Worm (Caenorhabditis elegans): ENCODE measurements around the gene F09F9.3.

The F09F9.3 gene

DNA sequence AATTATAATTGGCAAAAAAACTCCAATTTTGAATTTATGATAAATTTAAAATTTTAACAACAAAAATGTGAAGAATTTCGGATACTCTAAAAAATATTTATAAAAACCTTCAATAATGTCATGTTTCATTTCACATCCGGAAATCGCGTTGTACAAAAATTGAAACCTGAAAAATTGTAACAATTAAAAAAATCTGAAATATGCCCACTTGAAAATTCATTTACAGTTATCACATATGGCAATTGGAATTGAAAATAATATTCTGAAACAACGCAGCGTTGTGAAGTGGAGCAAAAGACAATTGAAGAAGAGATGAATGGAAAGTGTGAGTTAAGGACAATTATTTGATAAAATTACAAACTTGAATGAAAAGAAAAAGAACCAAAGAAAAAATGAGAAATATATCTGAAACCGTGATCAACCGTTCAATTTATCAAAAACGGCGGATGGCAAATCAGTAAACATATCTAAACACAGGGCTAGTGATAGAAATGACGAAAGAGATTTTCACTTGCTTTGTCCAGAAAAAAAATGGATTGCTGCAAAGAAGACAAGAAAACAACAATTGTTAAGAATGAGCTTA, 27.7 kb upstream of the F09F9.3 start (continued):
- TF ChIP-seq ekl-4 (GFP tag; IDR thresholded peaks at IDR 0.05), result 0 out of 2 replicates have a peak, but pooled peaks have one; percentile 15
- no peak for TF ChIP-seq lin-54 (GFP tag; optimal IDR thresholded peaks at IDR 0.05)
- TF ChIP-seq dpff-1 (tag; optimal IDR thresholded peaks at IDR 0.05), result peak; percentile 49
- TF ChIP-seq xnd-1 (tag; optimal IDR thresholded peaks at IDR 0.05), result no peak

DNA sequence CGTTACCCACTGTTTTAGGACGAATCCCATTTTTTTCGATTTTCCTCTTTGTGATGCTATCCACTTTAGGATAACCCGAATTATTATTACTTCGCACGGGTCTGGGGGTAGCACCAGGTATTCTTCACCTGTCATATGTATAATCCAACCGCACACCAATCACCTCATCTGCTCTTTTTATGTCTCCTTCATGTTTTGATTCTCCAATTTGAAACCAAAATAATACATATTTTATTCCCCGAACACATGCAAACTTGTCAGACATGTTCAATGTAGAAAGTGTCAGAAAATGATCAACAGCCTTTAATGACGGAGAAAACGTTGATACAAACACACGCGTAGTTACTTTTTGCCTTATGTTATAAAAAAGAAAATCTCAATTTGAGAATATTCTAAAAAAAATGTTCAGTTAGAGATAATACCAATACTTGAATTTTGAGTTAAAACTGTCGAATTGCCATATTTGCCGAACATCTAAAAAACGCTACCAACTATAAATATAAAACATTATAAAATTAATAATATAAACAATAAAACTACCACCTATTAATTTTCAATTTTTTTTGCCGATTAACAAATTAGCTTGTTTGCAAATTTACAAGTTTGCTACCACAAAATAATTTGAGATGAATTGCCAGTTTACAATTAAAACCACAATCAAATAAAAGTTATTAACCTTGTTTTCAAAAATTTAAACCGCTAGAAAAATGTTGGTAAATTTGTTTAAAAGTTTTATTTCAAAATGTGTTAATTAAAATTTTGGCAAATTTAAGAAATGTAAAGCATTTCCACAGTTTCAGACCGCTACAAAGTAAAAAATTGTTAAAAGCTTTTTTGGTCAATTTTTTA, 27.0 kb upstream of the F09F9.3 start:
- TF ChIP-seq K12H6.12 (tag; optimal IDR thresholded peaks at IDR 0.05) (peak; percentile 35), ama-1 (optimal IDR thresholded peaks at IDR 0.05) (peak; percentile 12), ama-1 (GFP tag; optimal IDR thresholded peaks at IDR 0.05) (no peak), cebp-1 (GFP tag; IDR thresholded peaks at IDR 0.05) (no peak), cebp-1 (tag; optimal IDR thresholded peaks at IDR 0.05) (peak; percentile 60), egrh-3 (GFP tag; IDR thresholded peaks at IDR 0.05) (no peak), unc-130 (GFP tag; optimal IDR thresholded peaks at IDR 0.05) (peak; percentile 6), nfyb-1 (GFP tag; IDR thresholded peaks at IDR 0.05) (peak; percentile 81), B0336.3 (GFP tag; IDR thresholded peaks at IDR 0.05) (peak; percentile 60), let-607 (tag; optimal IDR thresholded peaks at IDR 0.05) (peak; percentile 1 to 31), rcor-1 (GFP tag; IDR thresholded peaks at IDR 0.05) (no peak; the same call in 1 of the 2 replicates), ceh-79 (tag; optimal IDR thresholded peaks at IDR 0.05) (no peak), F52B5.7 (tag; optimal IDR thresholded peaks at IDR 0.05) (peak; percentile 44), T26A5.8 (tag; optimal IDR thresholded peaks at IDR 0.05) (no peak), Y53F4B.3 (GFP tag; IDR thresholded peaks at IDR 0.05) (no peak), athp-1 (tag; optimal IDR thresholded peaks at IDR 0.05) (peak; percentile 75), akir-1 (GFP tag; optimal IDR thresholded peaks at IDR 0.05) (no peak), F57A8.1 (GFP tag; optimal IDR thresholded peaks at IDR 0.05) (no peak), D2030.7 (GFP tag; IDR thresholded peaks at IDR 0.05) (no peak), F22D6.2 (tag; optimal IDR thresholded peaks at IDR 0.05) (no peak), tbp1 (GFP tag; optimal IDR thresholded peaks at IDR 0.05) (no peak), let-526 (GFP tag; IDR thresholded peaks at IDR 0.05) (0 out of 2 replicates have a peak, but pooled peaks have one; percentile 4), Y67H2A.10 (GFP tag; conservative IDR thresholded peaks at IDR 0.05) (no peak), rpc-1 (optimal IDR thresholded peaks at IDR 0.05) (no peak), rpc-1 (tag; optimal IDR thresholded peaks at IDR 0.05) (no peak), atf-7 (tag; optimal IDR thresholded peaks at IDR 0.05) (peak; percentile 59), Y56A3A.18 (GFP tag; IDR thresholded peaks at IDR 0.05) (no peak; the same call in 1 of the 2 replicates), madf-6 (GFP tag; IDR thresholded peaks at IDR 0.05) (peak; percentile 26), T07F8.4 (tag; optimal IDR thresholded peaks at IDR 0.05) (no peak), dox-1 (GFP tag; IDR thresholded peaks at IDR 0.05) (peak; percentile 53), zim-3 (tag; optimal IDR thresholded peaks at IDR 0.05) (peak; percentile 71), ztf-22 (GFP tag; optimal IDR thresholded peaks at IDR 0.05) (no peak), tlf-1 (GFP tag; optimal IDR thresholded peaks at IDR 0.05) (peak; percentile 25), nfya-2 (GFP tag; IDR thresholded peaks at IDR 0.05) (peak; percentile 59; the same call in 1 of the 2 replicates), Y53G8AR.9 (GFP tag; conservative IDR thresholded peaks at IDR 0.05) (peak; percentile 59), lin-35 (GFP tag; optimal IDR thresholded peaks at IDR 0.05) (peak in 1 of 3 experiments; percentile 78), nfya-1 (tag; optimal IDR thresholded peaks at IDR 0.05; ENCODE audit: borderline replicate concordance, insufficient read depth) (no peak), C17E4.6 (GFP tag; IDR thresholded peaks at IDR 0.05) (no peak), B0035.1 (tag; optimal IDR thresholded peaks at IDR 0.05) (no peak), attf-5 (GFP tag; optimal IDR thresholded peaks at IDR 0.05) (no peak), K11D2.4 (GFP tag; IDR thresholded peaks at IDR 0.05) (no peak), ztf-3 (GFP tag; optimal IDR thresholded peaks at IDR 0.05) (peak; percentile 61)
